Fruit fly (Drosophila melanogaster) whole organism, embryonic: Measurements from ENCODE around the gene Glg1.

Source experiments
- Atf3 ChIP-seq: fragments of 200-800 bp; sonication (Bioruptor generic); optimal IDR thresholded peaks from 3 replicates; lab custom pipeline; 2016; ENCODE audit warnings: missing biosample characterization, missing genetic modification characterization
- B-H1 ChIP-seq: fragments of 200-800 bp; sonication (Bioruptor generic); IDR thresholded peaks from 3 replicates; pipeline ENCODE4 v1.3.6; 2022; ENCODE audit warnings: missing biosample characterization, missing genetic modification characterization
- B-H2 ChIP-seq: fragments of 200-800 bp; sonication (Bioruptor generic); optimal IDR thresholded peaks from 2 replicates; lab custom pipeline; 2018; ENCODE audit warnings: missing biosample characterization, mild to moderate bottlenecking, missing genetic modification characterization
- CG10267 ChIP-seq: fragments of 200-800 bp; sonication (Bioruptor generic); optimal IDR thresholded peaks from 2 replicates; lab custom pipeline; 2018; ENCODE audit warnings: missing biosample characterization, mild to moderate bottlenecking, missing genetic modification characterization, moderate library complexity
- CG10431 ChIP-seq: fragments of 200-800 bp; sonication (Bioruptor generic); optimal IDR thresholded peaks from 3 replicates; lab custom pipeline; 2018; ENCODE audit warnings: missing biosample characterization, mild to moderate bottlenecking, missing genetic modification characterization
- CG11456 ChIP-seq: fragments of 200-800 bp; sonication (Bioruptor generic); IDR thresholded peaks from 3 replicates; pipeline ENCODE4 v1.3.6; 2022; ENCODE audit warnings: missing biosample characterization, missing genetic modification characterization
- CG11696 ChIP-seq: fragments of 200-800 bp; sonication (Bioruptor generic); IDR thresholded peaks from 2 replicates; pipeline ENCODE4 v1.3.6; 2022; ENCODE audit warnings: missing biosample characterization, missing genetic modification characterization
- CG12942 ChIP-seq: fragments of 200-800 bp; sonication (Bioruptor generic); optimal IDR thresholded peaks from 3 replicates; lab custom pipeline; 2016; ENCODE audit warnings: missing biosample characterization, missing genetic modification characterization
- CG13287 ChIP-seq: fragments of 200-800 bp; sonication (Bioruptor generic); IDR thresholded peaks from 2 replicates; pipeline ENCODE4 v1.3.6; 2022; ENCODE audit warnings: missing biosample characterization, missing genetic modification characterization; ENCODE audit not compliant: partially characterized antibody
- CG1603 ChIP-seq: fragments of 200-800 bp; sonication (Bioruptor generic); optimal IDR thresholded peaks from 2 replicates; lab custom pipeline; 2019; ENCODE audit warnings: missing biosample characterization, mild to moderate bottlenecking, missing genetic modification characterization, moderate library complexity
- CG17612 ChIP-seq: fragments of 200-800 bp; sonication (Bioruptor generic); IDR thresholded peaks from 2 replicates; pipeline ENCODE4 v1.3.6; 2022; ENCODE audit warnings: missing biosample characterization, missing genetic modification characterization
- CG17829 ChIP-seq: fragments of 200-800 bp; optimal IDR thresholded peaks from 2 replicates; lab custom pipeline; 2019; ENCODE audit warnings: missing biosample characterization, mild to moderate bottlenecking, missing genetic modification characterization, moderate library complexity
- CG18262 ChIP-seq: fragments of 200-800 bp; optimal IDR thresholded peaks from 3 replicates; lab custom pipeline; 2019; ENCODE audit warnings: missing biosample characterization, mild to moderate bottlenecking, missing genetic modification characterization, moderate library complexity
- CG30020 ChIP-seq: fragments of 200-800 bp; optimal IDR thresholded peaks from 2 replicates; lab custom pipeline; 2019; ENCODE audit warnings: missing biosample characterization, mild to moderate bottlenecking, missing genetic modification characterization, moderate library complexity
- CG3065 ChIP-seq: fragments of 200-800 bp; sonication (Bioruptor generic); optimal IDR thresholded peaks from 2 replicates; lab custom pipeline; 2016; ENCODE audit warnings: missing biosample characterization, missing genetic modification characterization
- CG42726 ChIP-seq: fragments of 200-800 bp; sonication (Bioruptor generic); IDR thresholded peaks from 2 replicates; pipeline ENCODE4 v1.3.6; 2022; ENCODE audit warnings: missing biosample characterization, missing genetic modification characterization; ENCODE audit not compliant: partially characterized antibody
- CG4404 ChIP-seq: fragments of 200-800 bp; sonication (Bioruptor generic); IDR thresholded peaks from 2 replicates; pipeline ENCODE4 v1.3.6; 2022; ENCODE audit warnings: missing biosample characterization, missing genetic modification characterization
- CG5245 ChIP-seq: fragments of 200-800 bp; sonication (Bioruptor generic); optimal IDR thresholded peaks from 3 replicates; lab custom pipeline; 2016; ENCODE audit warnings: missing biosample characterization, missing genetic modification characterization
- CG6254 ChIP-seq: fragments of 200-800 bp; sonication (Bioruptor generic); optimal IDR thresholded peaks from 3 replicates; lab custom pipeline; 2017; ENCODE audit warnings: mild to moderate bottlenecking, missing biosample characterization, missing genetic modification reagents, missing genetic modification characterization
- CG6765 ChIP-seq: fragments of 200-800 bp; sonication (Bioruptor generic); optimal IDR thresholded peaks from 3 replicates; lab custom pipeline; 2017; ENCODE audit warnings: missing biosample characterization, mild to moderate bottlenecking, missing genetic modification characterization
- CG7357 ChIP-seq: fragments of 200-800 bp; sonication (Bioruptor generic); IDR thresholded peaks from 3 replicates; pipeline ENCODE4 v1.3.6; 2022; ENCODE audit warnings: missing biosample characterization, missing genetic modification characterization
- CG7556 ChIP-seq: fragments of 200-800 bp; sonication (Bioruptor generic); optimal IDR thresholded peaks from 2 replicates; lab custom pipeline; 2017; ENCODE audit warnings: missing biosample characterization, mild to moderate bottlenecking, missing genetic modification characterization
- CHES-1-like ChIP-seq: fragments of 200-800 bp; sonication (Bioruptor generic); optimal IDR thresholded peaks from 2 replicates; lab custom pipeline; 2016; ENCODE audit warnings: missing biosample characterization, missing genetic modification characterization
- D19A ChIP-seq: fragments of 200-800 bp; optimal IDR thresholded peaks from 3 replicates; lab custom pipeline; 2019; ENCODE audit warnings: missing biosample characterization, mild to moderate bottlenecking, missing genetic modification characterization, moderate library complexity
- Dll ChIP-seq: fragments of 200-800 bp; sonication (Bioruptor generic); IDR thresholded peaks from 4 replicates; pipeline ENCODE4 v1.3.6; 2022; ENCODE audit warnings: missing biosample characterization, missing genetic modification characterization; ENCODE audit not compliant: partially characterized antibody
- E2f1 ChIP-seq: fragments of 200-800 bp; sonication (Bioruptor generic); IDR thresholded peaks from 2 replicates; pipeline ENCODE4 v1.3.6; 2022; ENCODE audit warnings: missing biosample characterization, missing genetic modification characterization
- E2f2 ChIP-seq: fragments of 200-800 bp; sonication (Bioruptor generic); IDR thresholded peaks from 2 replicates; pipeline ENCODE4 v1.3.6; 2022; ENCODE audit warnings: missing biosample characterization, missing genetic modification characterization
- Ets97D ChIP-seq: fragments of 200-800 bp; sonication (Bioruptor generic); optimal IDR thresholded peaks from 3 replicates; lab custom pipeline; 2016; ENCODE audit warnings: missing biosample characterization, missing genetic modification characterization
- Fer1 ChIP-seq: fragments of 200-800 bp; sonication (Bioruptor generic); optimal IDR thresholded peaks from 2 replicates; lab custom pipeline; 2017; ENCODE audit warnings: missing biosample characterization, mild to moderate bottlenecking, missing genetic modification characterization
- HLH4C ChIP-seq: fragments of 200-800 bp; sonication (Bioruptor generic); IDR thresholded peaks from 3 replicates; pipeline ENCODE4 v1.3.6; 2022; ENCODE audit warnings: missing biosample characterization, missing genetic modification characterization; ENCODE audit not compliant: partially characterized antibody
- Sin3A ChIP-seq: fragments of >200 bp; optimal IDR thresholded peaks from 2 replicates; lab custom pipeline; 2018
- Spps ChIP-seq: fragments of 200-800 bp; sonication (Bioruptor generic); optimal IDR thresholded peaks from 2 replicates; lab custom pipeline; 2018; ENCODE audit warnings: missing biosample characterization, mild to moderate bottlenecking, missing genetic modification characterization
- Stat92E ChIP-seq, 3 experiments: fragments of >200 bp in 2 of 3; fragments of 200-800 bp in 1 of 3; sonication (Bioruptor generic) in 1 of 3; optimal IDR thresholded peaks; 2 replicates each; lab custom pipeline; 2017 to 2019; ENCODE audit warnings: missing biosample characterization in 3 of 3, missing genetic modification characterization in 3 of 3, mild to moderate bottlenecking in 1 of 3, moderate library complexity in 1 of 3
- abd-A ChIP-seq: fragments of 200-800 bp; sonication (Bioruptor generic); optimal IDR thresholded peaks from 3 replicates; lab custom pipeline; 2019; ENCODE audit warnings: missing biosample characterization, mild to moderate bottlenecking, missing genetic modification characterization, moderate library complexity
- amos ChIP-seq: fragments of 200-800 bp; sonication (Bioruptor generic); IDR thresholded peaks from 2 replicates; pipeline ENCODE4 v1.3.6; 2022; ENCODE audit warnings: missing biosample characterization, missing genetic modification characterization; ENCODE audit not compliant: partially characterized antibody
- cas ChIP-seq: fragments of 200-800 bp; sonication (Bioruptor generic); IDR thresholded peaks from 2 replicates; pipeline ENCODE4 v1.3.6; 2022; ENCODE audit warnings: missing biosample characterization, missing genetic modification characterization
- fd96Cb ChIP-seq: fragments of 200-800 bp; sonication (Bioruptor generic); optimal IDR thresholded peaks from 2 replicates; lab custom pipeline; 2018; ENCODE audit warnings: missing biosample characterization, mild to moderate bottlenecking, missing genetic modification characterization, moderate library complexity
- gcm2 ChIP-seq: fragments of 200-800 bp; sonication (Bioruptor generic); optimal IDR thresholded peaks from 2 replicates; lab custom pipeline; 2016; ENCODE audit warnings: missing biosample characterization, missing genetic modification characterization
- h ChIP-seq: fragments of >200 bp; optimal IDR thresholded peaks from 2 replicates; lab custom pipeline; 2017
- ham ChIP-seq: fragments of 200-800 bp; sonication (Bioruptor generic); IDR thresholded peaks from 2 replicates; pipeline ENCODE4 v1.3.6; 2022; ENCODE audit warnings: missing biosample characterization, missing genetic modification characterization
- insv ChIP-seq, 2 experiments: fragments of 200-800 bp; sonication (Bioruptor generic); optimal IDR thresholded peaks; 3 replicates each; lab custom pipeline; 2016 to 2018; ENCODE audit warnings: missing biosample characterization in 2 of 2, missing genetic modification characterization in 2 of 2
- shn ChIP-seq: fragments of 200-800 bp; sonication (Bioruptor generic); optimal IDR thresholded peaks from 3 replicates; lab custom pipeline; 2016; ENCODE audit warnings: missing biosample characterization, missing genetic modification characterization
- sna ChIP-seq: fragments of 200-800 bp; sonication (Bioruptor generic); IDR thresholded peaks from 2 replicates; pipeline ENCODE4 v1.3.6; 2022; ENCODE audit warnings: missing biosample characterization, missing genetic modification characterization; ENCODE audit not compliant: partially characterized antibody
- ssp ChIP-seq: fragments of 200-800 bp; sonication (Bioruptor generic); IDR thresholded peaks from 2 replicates; pipeline ENCODE4 v1.3.6; 2022; ENCODE audit warnings: missing biosample characterization, missing genetic modification characterization
- stc ChIP-seq: fragments of 200-800 bp; sonication (Bioruptor generic); IDR thresholded peaks from 2 replicates; pipeline ENCODE4 v1.3.6; 2022; ENCODE audit warnings: missing biosample characterization, missing genetic modification characterization
- tna ChIP-seq: fragments of 200-800 bp; sonication (Bioruptor generic); IDR thresholded peaks from 2 replicates; pipeline ENCODE4 v1.3.6; 2022; ENCODE audit warnings: missing biosample characterization, missing genetic modification characterization; ENCODE audit not compliant: partially characterized antibody
- toy ChIP-seq: fragments of 200-800 bp; sonication (Bioruptor generic); IDR thresholded peaks from 2 replicates; pipeline ENCODE4 v1.3.6; 2022; ENCODE audit warnings: missing biosample characterization, missing genetic modification characterization
- zen ChIP-seq: fragments of 200-800 bp; sonication (Bioruptor generic); optimal IDR thresholded peaks from 3 replicates; lab custom pipeline; 2018; ENCODE audit warnings: missing biosample characterization, mild to moderate bottlenecking, missing genetic modification characterization, moderate library complexity

Glg1 gene

dm6 chr3L:21534360-21534759 is 27.0 kb upstream of the Glg1 start, which contains the start of gene ppk5:
TSS of gene ppk5 (plus strand) at chr3L:21534660.
- TF ChIP-seq CG4404 (GFP tag; lab: Robert Waterston, UW) (no peak), CG12942 (GFP tag; lab: Kevin White, UChicago) (no peak), CG17612 (GFP tag; lab: Robert Waterston, UW) (no peak), CG1603 (no peak), shn (GFP tag; lab: Kevin White, UChicago) (no peak), CG7556 (GFP tag; lab: Kevin White, UChicago) (no peak), CG3065 (GFP tag; lab: Kevin White, UChicago) (no peak), amos (GFP tag; lab: Robert Waterston, UW) (no peak), gcm2 (GFP tag; lab: Kevin White, UChicago) (no peak), toy (GFP tag; lab: Robert Waterston, UW) (no peak), Fer1 (GFP tag; lab: Kevin White, UChicago) (no peak)

- TF ChIP-seq Atf3 (GFP tag; lab: Kevin White, UChicago) (no peak), Ets97D (GFP tag; lab: Kevin White, UChicago) (peak; percentile 31), Stat92E (GFP tag; optimal IDR thresholded peaks at IDR 0.05; lab: Kevin White, UChicago) (peak in 1 of 3 experiments; percentile 58), CHES-1-like (peak; percentile 31), CG12942 (GFP tag; lab: Kevin White, UChicago) (no peak), Sin3A (peak; percentile 26), CG13287 (GFP tag; lab: Robert Waterston, UW) (peak; percentile 70), cas (GFP tag; lab: Robert Waterston, UW) (no peak), CG10267 (tag; lab: Kevin White, UChicago) (peak; percentile 47), B-H2 (GFP tag; lab: Kevin White, UChicago) (no peak), ham (no peak), CG30020 (tag; lab: Kevin White, UChicago) (peak; percentile 96), CG10431 (GFP tag; lab: Kevin White, UChicago) (peak; percentile 2), CG6254 (GFP tag; lab: Kevin White, UChicago) (no peak), sna (GFP tag; lab: Robert Waterston, UW) (peak; percentile 69), CG7357 (GFP tag; lab: Robert Waterston, UW) (no peak), Dll (peak; percentile 63; the same call in 3 of the 4 replicates), tna (GFP tag; lab: Robert Waterston, UW) (peak; percentile 94), CG11696 (GFP tag; lab: Robert Waterston, UW) (no peak), abd-A (tag; lab: Kevin White, UChicago) (no peak), B-H1 (GFP tag; lab: Robert Waterston, UW) (no peak), h (lab: Kevin White, UChicago) (no peak), E2f1 (GFP tag; lab: Robert Waterston, UW) (no peak), CG5245 (GFP tag; lab: Kevin White, UChicago) (no peak), E2f2 (GFP tag; lab: Robert Waterston, UW) (peak; percentile 44), insv (GFP tag; optimal IDR thresholded peaks at IDR 0.05; lab: Kevin White, UChicago) (no peak), CG6765 (GFP tag; lab: Kevin White, UChicago) (no peak), Spps (tag; lab: Kevin White, UChicago) (no peak), CG17829 (tag; lab: Kevin White, UChicago) (peak; percentile 47), fd96Cb (tag; lab: Kevin White, UChicago) (no peak), CG18262 (no peak), CG11456 (GFP tag; lab: Robert Waterston, UW) (no peak), CG42726 (GFP tag; lab: Robert Waterston, UW) (peak; percentile 51; the same call in 1 of the 2 replicates), HLH4C (GFP tag; lab: Robert Waterston, UW) (peak; percentile 97), ssp (GFP tag; lab: Robert Waterston, UW) (no peak), stc (no peak), D19A (peak; percentile 44), zen (tag; lab: Kevin White, UChicago) (peak; percentile 4)
Measured at dm6 chr3L:21533270-21533948, 26.1 kb upstream of the Glg1 start, which contains the start of gene Mkrn1. TSS of gene Mkrn1 (minus strand) at chr3L:21533713.
